Worm (Caenorhabditis elegans) whole organism, mixed stage, embryonic: ENCODE measurements around the gene F17E9.18.

Experiments
- M03D4.4 ChIP-seq: sonication (generic microtip); optimal IDR thresholded peaks from 2 replicates; lab custom pipeline; 2017; ENCODE audit warnings: mild to moderate bottlenecking, missing genetic modification characterization, missing compliant biosample characterization
- bed-3 ChIP-seq: fragments of 200-800 bp; sonication (Bioruptor generic); optimal IDR thresholded peaks from 3 replicates; lab custom pipeline; 2018; ENCODE audit warnings: mild to moderate bottlenecking, missing genetic modification characterization, moderate library complexity, missing compliant biosample characterization
- blmp-1 ChIP-seq: fragments of 150-350 bp; optimal IDR thresholded peaks from 2 replicates; lab custom pipeline; 2014; ENCODE audit warnings: missing biosample characterization, missing genetic modification characterization
- ceh-39 ChIP-seq: fragments of 150-350 bp; optimal IDR thresholded peaks from 2 replicates; lab custom pipeline; 2014; ENCODE audit warnings: missing biosample characterization, missing genetic modification characterization
- ceh-43 ChIP-seq: fragments of 200-800 bp; sonication (Bioruptor generic); optimal IDR thresholded peaks from 2 replicates; lab custom pipeline; 2018; ENCODE audit warnings: mild to moderate bottlenecking, missing genetic modification characterization, moderate library complexity, missing compliant biosample characterization
- ceh-83 ChIP-seq: fragments of 200-800 bp; sonication (Bioruptor generic); optimal IDR thresholded peaks from 2 replicates; lab custom pipeline; 2018; ENCODE audit warnings: mild to moderate bottlenecking, missing genetic modification characterization, missing compliant biosample characterization
- ces-1 ChIP-seq: fragments of 150-350 bp; optimal IDR thresholded peaks from 2 replicates; lab custom pipeline; 2014; ENCODE audit warnings: missing biosample characterization, missing genetic modification reagents, missing genetic modification characterization
- cnd-1 ChIP-seq: fragments of 200-800 bp; sonication (Bioruptor generic); optimal IDR thresholded peaks from 2 replicates; lab custom pipeline; 2018; ENCODE audit warnings: mild to moderate bottlenecking, missing genetic modification characterization, missing compliant biosample characterization
- drap-1 ChIP-seq: fragments of 200-800 bp; sonication (Bioruptor generic); optimal IDR thresholded peaks from 3 replicates; lab custom pipeline; 2018; ENCODE audit warnings: mild to moderate bottlenecking, missing genetic modification characterization, missing compliant biosample characterization
- elt-1 ChIP-seq: sonication (generic microtip); optimal IDR thresholded peaks from 2 replicates; lab custom pipeline; 2017; ENCODE audit warnings: missing genetic modification characterization, mild to moderate bottlenecking, missing compliant biosample characterization, antibody characterized with exemption, moderate library complexity, borderline replicate concordance; ENCODE audit not compliant: insufficient read depth
- elt-3 ChIP-seq: fragments of 150-350 bp; optimal IDR thresholded peaks from 2 replicates; lab custom pipeline; 2014; ENCODE audit warnings: missing biosample characterization, missing genetic modification characterization
- flh-1 ChIP-seq: fragments of 200-800 bp; sonication (Bioruptor generic); optimal IDR thresholded peaks from 2 replicates; lab custom pipeline; 2018; ENCODE audit warnings: mild to moderate bottlenecking, missing genetic modification characterization, moderate library complexity, missing compliant biosample characterization
- ham-2 ChIP-seq: fragments of 200-800 bp; sonication (Bioruptor generic); optimal IDR thresholded peaks from 2 replicates; lab custom pipeline; 2018; ENCODE audit warnings: mild to moderate bottlenecking, missing genetic modification characterization, missing compliant biosample characterization
- hlh-1 ChIP-seq: fragments of 150-350 bp; optimal IDR thresholded peaks from 2 replicates; lab custom pipeline; 2014; ENCODE audit warnings: missing biosample characterization, missing genetic modification reagents, missing genetic modification characterization
- lin-13 ChIP-seq: fragments of 150-350 bp; optimal IDR thresholded peaks from 2 replicates; lab custom pipeline; 2014; ENCODE audit warnings: missing biosample characterization, missing genetic modification characterization
- lin-32 ChIP-seq: fragments of 200-800 bp; sonication (Bioruptor generic); optimal IDR thresholded peaks from 2 replicates; lab custom pipeline; 2018; ENCODE audit warnings: mild to moderate bottlenecking, missing genetic modification characterization, missing compliant biosample characterization
- lsy-2 ChIP-seq: fragments of 150-350 bp; optimal IDR thresholded peaks from 2 replicates; lab custom pipeline; 2014; ENCODE audit warnings: missing biosample characterization, missing genetic modification characterization
- mab-5 ChIP-seq: fragments of 150-350 bp; optimal IDR thresholded peaks from 2 replicates; lab custom pipeline; 2014; ENCODE audit warnings: missing biosample characterization, missing genetic modification characterization
- mep-1 ChIP-seq: fragments of 150-350 bp; optimal IDR thresholded peaks from 2 replicates; lab custom pipeline; 2017; ENCODE audit warnings: missing biosample characterization, missing genetic modification reagents, missing genetic modification characterization, inconsistent platforms
- mls-2 ChIP-seq: sonication (generic microtip); optimal IDR thresholded peaks from 2 replicates; lab custom pipeline; 2016; ENCODE audit warnings: mild to moderate bottlenecking, missing genetic modification characterization, moderate library complexity, missing compliant biosample characterization
- nhr-12 ChIP-seq: fragments of 150-350 bp; optimal IDR thresholded peaks from 2 replicates; lab custom pipeline; 2014; ENCODE audit warnings: missing biosample characterization, missing genetic modification characterization
- nhr-2 ChIP-seq: fragments of 150-350 bp; optimal IDR thresholded peaks from 2 replicates; lab custom pipeline; 2014; ENCODE audit warnings: missing biosample characterization, missing genetic modification characterization
- nhr-237 ChIP-seq: fragments of 150-350 bp; optimal IDR thresholded peaks from 2 replicates; lab custom pipeline; 2014; ENCODE audit warnings: missing biosample characterization, missing genetic modification characterization
- nhr-28 ChIP-seq: fragments of 150-350 bp; optimal IDR thresholded peaks from 2 replicates; lab custom pipeline; 2014; ENCODE audit warnings: missing biosample characterization, missing genetic modification characterization
- nhr-76 ChIP-seq: sonication (generic microtip); optimal IDR thresholded peaks from 2 replicates; lab custom pipeline; 2017; ENCODE audit warnings: missing biosample characterization, missing genetic modification characterization
- pha-4 ChIP-seq: fragments of 150-350 bp; optimal IDR thresholded peaks from 2 replicates; lab custom pipeline; 2018; ENCODE audit warnings: missing biosample characterization, missing genetic modification reagents, missing genetic modification characterization
- sem-2 ChIP-seq: fragments of 200-800 bp; sonication (Bioruptor generic); optimal IDR thresholded peaks from 2 replicates; lab custom pipeline; 2018; ENCODE audit warnings: mild to moderate bottlenecking, missing genetic modification characterization, missing compliant biosample characterization
- sptf-1 ChIP-seq: sonication (generic microtip); optimal IDR thresholded peaks from 2 replicates; lab custom pipeline; 2017; ENCODE audit warnings: mild to moderate bottlenecking, missing genetic modification characterization, moderate library complexity, missing compliant biosample characterization
- tbx-8 ChIP-seq: fragments of 200-800 bp; sonication (Bioruptor generic); optimal IDR thresholded peaks from 2 replicates; lab custom pipeline; 2018; ENCODE audit warnings: mild to moderate bottlenecking, missing genetic modification characterization, moderate library complexity, missing compliant biosample characterization
- unc-120 ChIP-seq: sonication (generic microtip); optimal IDR thresholded peaks from 2 replicates; lab custom pipeline; 2017; ENCODE audit warnings: missing genetic modification characterization, missing compliant biosample characterization; ENCODE audit not compliant: poor library complexity, severe bottlenecking
- unc-39 ChIP-seq: fragments of 150-350 bp; optimal IDR thresholded peaks from 2 replicates; lab custom pipeline; 2014; ENCODE audit warnings: missing biosample characterization, missing genetic modification characterization
- unc-62 ChIP-seq: fragments of 150-350 bp; optimal IDR thresholded peaks from 2 replicates; lab custom pipeline; 2014; ENCODE audit warnings: missing biosample characterization, missing genetic modification reagents, missing genetic modification characterization
- zip-8 ChIP-seq: fragments of 150-350 bp; optimal IDR thresholded peaks from 2 replicates; lab custom pipeline; 2014; ENCODE audit warnings: missing biosample characterization, missing genetic modification characterization
- ztf-11 ChIP-seq: fragments of 150-350 bp; optimal IDR thresholded peaks from 2 replicates; lab custom pipeline; 2014; ENCODE audit warnings: missing biosample characterization, missing genetic modification characterization

Gene F17E9.18

ce11 chrIV:8380266-8380850 is 33.4 kb upstream of the F17E9.18 start:
- no peak for TF ChIP-seq elt-3

- no peak for TF ChIP-seq ces-1 (GFP tag; lab: Kevin White, UChicago)
- no peak for TF ChIP-seq lin-32
- no peak for TF ChIP-seq bed-3 (GFP tag; lab: Kevin White, UChicago)
- no peak for TF ChIP-seq lin-13
- no peak for TF ChIP-seq ceh-43
- TF ChIP-seq sem-2 (GFP tag; lab: Kevin White, UChicago): no peak
- TF ChIP-seq nhr-12 (tag; lab: Kevin White, UChicago): no peak
- TF ChIP-seq unc-62 (GFP tag; lab: Kevin White, UChicago): no peak
- no peak for TF ChIP-seq hlh-1 (tag; lab: Kevin White, UChicago)
Observed at ce11 chrIV:8379683-8380082, 32.7 kb upstream of the F17E9.18 start, which contains the start of gene praf-3. Gene praf-3 (plus strand): TSS chrIV:8379983.

- TF ChIP-seq nhr-2 (no peak), nhr-12 (tag; lab: Kevin White, UChicago) (no peak), lin-13 (peak; percentile 61), lsy-2 (peak; percentile 74), ceh-39 (tag; lab: Kevin White, UChicago) (peak; percentile 56), pha-4 (tag; lab: Kevin White, UChicago) (peak; percentile 60), mep-1 (tag; lab: Kevin White, UChicago) (peak; percentile 69), cnd-1 (tag; lab: Kevin White, UChicago) (no peak), ces-1 (GFP tag; lab: Kevin White, UChicago) (peak; percentile 42), nhr-237 (peak; percentile 31), elt-3 (no peak)
Observed at ce11 chrIV:8379278-8379677, 32.3 kb upstream of the F17E9.18 start, which contains the start of gene nap-1. Gene nap-1 (minus strand): TSS chrIV:8379319.

ce11 chrIV:8378280-8378679 is 31.3 kb upstream of the F17E9.18 start:
- no peak for TF ChIP-seq hlh-1 (tag; lab: Kevin White, UChicago)
- no peak for TF ChIP-seq cnd-1 (tag; lab: Kevin White, UChicago)
- no peak for TF ChIP-seq drap-1 (GFP tag; lab: Kevin White, UChicago)

ce11 chrIV:8377501-8377900 is 30.6 kb upstream of the F17E9.18 start, which contains the start of gene D2096.7:
Gene D2096.7 (minus strand): TSS chrIV:8377630.
- TF ChIP-seq mls-2 (tag; lab: Kevin White, UChicago) (no peak), ceh-43 (no peak), flh-1 (no peak), ceh-83 (no peak), nhr-2 (no peak), sem-2 (GFP tag; lab: Kevin White, UChicago) (no peak)
- TF ChIP-seq, all 35 proteins: peak for 0

- TF ChIP-seq unc-39 (tag; lab: Kevin White, UChicago): no peak
- no peak for TF ChIP-seq M03D4.4 (tag; lab: Kevin White, UChicago)
- no peak for TF ChIP-seq nhr-2
Observed at ce11 chrIV:8376923-8377322, 30.0 kb upstream of the F17E9.18 start.

ce11 chrIV:8375381-8375780 is 28.4 kb upstream of the F17E9.18 start:
- TF ChIP-seq unc-39 (tag; lab: Kevin White, UChicago): no peak
- peak; percentile 25 for TF ChIP-seq nhr-12 (tag; lab: Kevin White, UChicago)
- peak; percentile 80 for TF ChIP-seq tbx-8 (GFP tag; lab: Kevin White, UChicago)
- TF ChIP-seq ztf-11 (tag; lab: Kevin White, UChicago): peak; percentile 4
- TF ChIP-seq blmp-1: no peak
- peak; percentile 10 for TF ChIP-seq lin-13
- peak; percentile 95 for TF ChIP-seq cnd-1 (tag; lab: Kevin White, UChicago)
- peak; percentile 94 for TF ChIP-seq M03D4.4 (tag; lab: Kevin White, UChicago)
- peak; percentile 15 for TF ChIP-seq hlh-1 (tag; lab: Kevin White, UChicago)
- no peak for TF ChIP-seq mab-5
- peak; percentile 93 for TF ChIP-seq mls-2 (tag; lab: Kevin White, UChicago)
- TF ChIP-seq unc-120 (tag; lab: Kevin White, UChicago): peak; percentile 75
- no peak for TF ChIP-seq ces-1 (GFP tag; lab: Kevin White, UChicago)
- no peak for TF ChIP-seq elt-1 (tag; lab: Kevin White, UChicago)
- TF ChIP-seq sptf-1 (tag; lab: Kevin White, UChicago): peak; percentile 91
- TF ChIP-seq bed-3 (GFP tag; lab: Kevin White, UChicago): peak; percentile 74
- peak; percentile 82 for TF ChIP-seq ham-2 (GFP tag; lab: Kevin White, UChicago)
- TF ChIP-seq ceh-39 (tag; lab: Kevin White, UChicago): peak; percentile 48
- TF ChIP-seq nhr-76 (tag; lab: Kevin White, UChicago): no peak
- TF ChIP-seq flh-1: peak; percentile 68
- TF ChIP-seq mep-1 (tag; lab: Kevin White, UChicago): peak; percentile 86
- TF ChIP-seq elt-3: no peak
- peak; percentile 45 for TF ChIP-seq unc-62 (GFP tag; lab: Kevin White, UChicago)
- peak; percentile 92 for TF ChIP-seq drap-1 (GFP tag; lab: Kevin White, UChicago)
- TF ChIP-seq pha-4 (tag; lab: Kevin White, UChicago): peak; percentile 80
- no peak for TF ChIP-seq nhr-2
- peak; percentile 38 for TF ChIP-seq nhr-237
- no peak for TF ChIP-seq lsy-2
- peak; percentile 84 for TF ChIP-seq ceh-43
- TF ChIP-seq nhr-28: peak; percentile 54
- no peak for TF ChIP-seq zip-8 (tag; lab: Kevin White, UChicago)
- peak; percentile 84 for TF ChIP-seq lin-32
